Fruit fly (Drosophila melanogaster) whole organism, prepupa: ENCODE measurements around the gene MED10.

ENCODE experiments used
- CG10669 ChIP-seq: fragments of 200-800 bp; sonication (Bioruptor generic); optimal IDR thresholded peaks from 3 replicates; lab custom pipeline; 2018; ENCODE audit warnings: missing biosample characterization, mild to moderate bottlenecking, missing genetic modification characterization, moderate library complexity
- CG11762 ChIP-seq: fragments of 200-800 bp; sonication (Bioruptor generic); optimal IDR thresholded peaks from 3 replicates; lab custom pipeline; 2016; ENCODE audit warnings: missing biosample characterization, missing genetic modification characterization; ENCODE audit not compliant: insufficient read depth
- CG11902 ChIP-seq: fragments of 200-800 bp; sonication (Bioruptor generic); optimal IDR thresholded peaks from 3 replicates; lab custom pipeline; 2016; ENCODE audit warnings: missing biosample characterization, missing genetic modification characterization
- CG15336 ChIP-seq: fragments of 200-800 bp; sonication (Bioruptor generic); IDR thresholded peaks from 2 replicates; pipeline ENCODE4 v1.3.6; 2022; ENCODE audit warnings: missing biosample characterization, missing genetic modification characterization
- CG3032 ChIP-seq: fragments of 200-800 bp; optimal IDR thresholded peaks from 2 replicates; lab custom pipeline; 2019; ENCODE audit warnings: missing biosample characterization, mild to moderate bottlenecking, missing genetic modification characterization, moderate library complexity
- CG32006 ChIP-seq: fragments of 200-800 bp; sonication (Bioruptor generic); optimal IDR thresholded peaks from 3 replicates; lab custom pipeline; 2017; ENCODE audit warnings: missing biosample characterization, mild to moderate bottlenecking, missing genetic modification characterization
- CG3919 ChIP-seq: fragments of 200-800 bp; sonication (Bioruptor generic); optimal IDR thresholded peaks from 3 replicates; lab custom pipeline; 2016; ENCODE audit warnings: missing biosample characterization, missing genetic modification characterization
- CG4318 ChIP-seq: fragments of 200-800 bp; sonication (Bioruptor generic); optimal IDR thresholded peaks from 3 replicates; lab custom pipeline; 2017; ENCODE audit warnings: missing biosample characterization, mild to moderate bottlenecking, missing genetic modification characterization
- CG6792 ChIP-seq: fragments of 200-800 bp; sonication (Bioruptor generic); optimal IDR thresholded peaks from 3 replicates; lab custom pipeline; 2016; ENCODE audit warnings: missing biosample characterization, missing genetic modification characterization
- CG6808 ChIP-seq: fragments of 200-800 bp; sonication (Bioruptor generic); optimal IDR thresholded peaks from 3 replicates; lab custom pipeline; 2017; ENCODE audit warnings: missing biosample characterization, missing genetic modification characterization, mild to moderate bottlenecking, moderate library complexity, missing genetic modification reagents
- CG7368 ChIP-seq: fragments of 200-800 bp; sonication (Bioruptor generic); optimal IDR thresholded peaks from 3 replicates; lab custom pipeline; 2016; ENCODE audit warnings: missing biosample characterization, missing genetic modification characterization
- CG8119 ChIP-seq: fragments of 200-800 bp; sonication (Bioruptor generic); IDR thresholded peaks from 3 replicates; pipeline ENCODE4 v1.3.6; 2022; ENCODE audit warnings: missing biosample characterization, missing genetic modification characterization
- CG8319 ChIP-seq: fragments of 200-800 bp; sonication (Bioruptor generic); optimal IDR thresholded peaks from 3 replicates; lab custom pipeline; 2016; ENCODE audit warnings: missing biosample characterization, missing genetic modification characterization
- CG8632 ChIP-seq: fragments of 200-800 bp; sonication (Bioruptor generic); optimal IDR thresholded peaks from 3 replicates; lab custom pipeline; 2016; ENCODE audit warnings: missing biosample characterization, missing genetic modification characterization
- CG9139 ChIP-seq: fragments of 200-800 bp; sonication (Bioruptor generic); optimal IDR thresholded peaks from 3 replicates; lab custom pipeline; 2017; ENCODE audit warnings: missing biosample characterization, mild to moderate bottlenecking, missing genetic modification characterization
- Eip75B ChIP-seq: fragments of 200-800 bp; sonication (Bioruptor generic); optimal IDR thresholded peaks from 3 replicates; lab custom pipeline; 2016; ENCODE audit warnings: missing biosample characterization, missing genetic modification characterization
- Eip78C ChIP-seq: fragments of 200-800 bp; sonication (Bioruptor generic); peaks from one replicate; lab custom pipeline; 2016; ENCODE audit warnings: missing biosample characterization, missing genetic modification characterization
- Ets96B ChIP-seq: fragments of 200-800 bp; optimal IDR thresholded peaks from 2 replicates; lab custom pipeline; 2019; ENCODE audit warnings: missing biosample characterization, mild to moderate bottlenecking, missing genetic modification characterization, moderate library complexity
- Gug ChIP-seq: fragments of 200-800 bp; sonication (Bioruptor generic); IDR thresholded peaks from 2 replicates; pipeline ENCODE4 v1.3.6; 2022; ENCODE audit warnings: missing biosample characterization, missing genetic modification characterization
- Hr38 ChIP-seq: sonication (Bioruptor generic); optimal IDR thresholded peaks from 2 replicates; lab custom pipeline; 2016; ENCODE audit warnings: missing biosample characterization, missing genetic modification characterization
- Hr39 ChIP-seq: fragments of 200-800 bp; sonication (Bioruptor generic); optimal IDR thresholded peaks from 2 replicates; lab custom pipeline; 2016; ENCODE audit warnings: missing biosample characterization, missing genetic modification characterization
- Hr4 ChIP-seq: fragments of 200-800 bp; sonication (Bioruptor generic); optimal IDR thresholded peaks from 3 replicates; lab custom pipeline; 2016; ENCODE audit warnings: missing biosample characterization, missing genetic modification characterization
- Lpt ChIP-seq: fragments of 200-800 bp; sonication (Bioruptor generic); optimal IDR thresholded peaks from 3 replicates; lab custom pipeline; 2016; ENCODE audit warnings: missing biosample characterization, missing genetic modification characterization
- Met ChIP-seq: fragments of 200-800 bp; sonication (Bioruptor generic); optimal IDR thresholded peaks from 3 replicates; lab custom pipeline; 2016; ENCODE audit warnings: missing biosample characterization, missing genetic modification characterization
- Smox ChIP-seq: fragments of 200-800 bp; sonication (Bioruptor generic); optimal IDR thresholded peaks from 3 replicates; lab custom pipeline; 2016; ENCODE audit warnings: missing biosample characterization, missing genetic modification characterization
- Sox102F ChIP-seq: fragments of 200-800 bp; sonication (Bioruptor generic); optimal IDR thresholded peaks from 2 replicates; lab custom pipeline; 2016; ENCODE audit warnings: missing biosample characterization, mild to moderate bottlenecking, missing genetic modification characterization
- Sox14 ChIP-seq: fragments of 200-800 bp; sonication (Bioruptor generic); optimal IDR thresholded peaks from 3 replicates; lab custom pipeline; 2016; ENCODE audit warnings: missing biosample characterization, missing genetic modification characterization
- achi ChIP-seq: fragments of 200-800 bp; sonication (Bioruptor generic); optimal IDR thresholded peaks from 3 replicates; lab custom pipeline; 2016; ENCODE audit warnings: missing biosample characterization, missing genetic modification characterization
- dac ChIP-seq: fragments of 200-800 bp; sonication (Bioruptor generic); optimal IDR thresholded peaks from 2 replicates; lab custom pipeline; 2017; ENCODE audit warnings: missing biosample characterization, mild to moderate bottlenecking, missing genetic modification characterization
- dsx ChIP-seq: fragments of 200-800 bp; optimal IDR thresholded peaks from 3 replicates; lab custom pipeline; 2019; ENCODE audit warnings: missing biosample characterization, mild to moderate bottlenecking, missing genetic modification characterization, moderate library complexity; ENCODE audit not compliant: poor library complexity, severe bottlenecking
- eg ChIP-seq: fragments of 200-800 bp; sonication (Bioruptor generic); IDR thresholded peaks from 3 replicates; pipeline ENCODE4 v1.3.6; 2022; ENCODE audit warnings: missing biosample characterization, missing genetic modification characterization
- esn ChIP-seq: fragments of 200-800 bp; sonication (Bioruptor generic); optimal IDR thresholded peaks from 2 replicates; lab custom pipeline; 2016; ENCODE audit warnings: missing biosample characterization, mild to moderate bottlenecking, missing genetic modification characterization, moderate library complexity
- fd59A ChIP-seq: fragments of 200-800 bp; sonication (Bioruptor generic); optimal IDR thresholded peaks from 2 replicates; lab custom pipeline; 2017; ENCODE audit warnings: missing biosample characterization, mild to moderate bottlenecking, missing genetic modification characterization, missing genetic modification reagents
- fd85E ChIP-seq: fragments of 200-800 bp; sonication (Bioruptor generic); optimal IDR thresholded peaks from 3 replicates; lab custom pipeline; 2016; ENCODE audit warnings: missing biosample characterization, missing genetic modification characterization
- fkh ChIP-seq: fragments of 200-800 bp; sonication (Bioruptor generic); optimal IDR thresholded peaks from 3 replicates; lab custom pipeline; 2017; ENCODE audit warnings: missing biosample characterization, mild to moderate bottlenecking, missing genetic modification characterization, moderate library complexity
- net ChIP-seq: fragments of 200-800 bp; sonication (Bioruptor generic); optimal IDR thresholded peaks from 3 replicates; lab custom pipeline; 2016; ENCODE audit warnings: missing biosample characterization, missing genetic modification characterization
- pdm3 ChIP-seq: fragments of 200-800 bp; sonication (Bioruptor generic); optimal IDR thresholded peaks from 3 replicates; lab custom pipeline; 2016; ENCODE audit warnings: missing biosample characterization, missing genetic modification characterization
- spab ChIP-seq: fragments of 200-800 bp; sonication (Bioruptor generic); optimal IDR thresholded peaks from 2 replicates; lab custom pipeline; 2017; ENCODE audit warnings: missing biosample characterization, mild to moderate bottlenecking, missing genetic modification characterization, missing genetic modification reagents
- ss ChIP-seq, 2 experiments: fragments of 200-800 bp; sonication (Bioruptor generic); optimal IDR thresholded peaks; 2 replicates in 1 of 2; 3 replicates in 1 of 2; lab custom pipeline; 2017 to 2018; ENCODE audit warnings: mild to moderate bottlenecking in 2 of 2, missing biosample characterization in 2 of 2, missing genetic modification characterization in 2 of 2, moderate library complexity in 1 of 2
- svp ChIP-seq: fragments of 200-800 bp; sonication (Bioruptor generic); peaks from one replicate; lab custom pipeline; 2016; ENCODE audit warnings: missing biosample characterization, missing genetic modification characterization
- topi ChIP-seq: fragments of 200-800 bp; sonication (Bioruptor generic); optimal IDR thresholded peaks from 3 replicates; lab custom pipeline; 2016; ENCODE audit warnings: missing biosample characterization, missing genetic modification characterization
- vri ChIP-seq: fragments of 200-800 bp; sonication (Bioruptor generic); optimal IDR thresholded peaks from 3 replicates; lab custom pipeline; 2016; ENCODE audit warnings: missing biosample characterization, mild to moderate bottlenecking, missing genetic modification characterization

The MED10 gene

DNA sequence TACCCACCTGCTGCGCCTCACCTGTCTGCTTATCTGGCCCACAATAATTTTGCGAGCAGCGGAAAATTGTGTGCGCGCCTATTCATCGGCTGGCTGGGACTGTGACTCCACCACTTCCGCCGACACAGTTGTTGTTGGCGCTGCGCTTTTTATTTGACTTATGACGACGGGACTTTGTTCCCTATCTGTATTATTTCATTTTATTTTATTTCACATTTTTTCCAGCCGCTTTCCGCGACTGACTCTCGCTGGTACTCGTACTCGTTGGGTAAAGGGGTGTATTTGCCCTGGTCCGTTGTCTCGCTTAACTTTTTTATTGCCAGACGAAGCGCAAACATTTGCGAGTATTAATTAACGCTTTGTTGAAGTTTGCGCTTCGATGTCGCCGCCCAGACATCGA lies 41.0 kb upstream of the MED10 start (continued):
- TF ChIP-seq CG9139 (peak; percentile 61), fd85E (GFP tag; lab: Kevin White, UChicago) (no peak), CG10669 (GFP tag; lab: Kevin White, UChicago) (peak; percentile 31), CG7368 (no peak), CG32006 (GFP tag; lab: Kevin White, UChicago) (no peak), eg (GFP tag; lab: Robert Waterston, UW) (peak; percentile 34; the same call in 1 of the 3 replicates), CG6808 (GFP tag; lab: Kevin White, UChicago) (peak; percentile 56), CG8632 (GFP tag; lab: Kevin White, UChicago) (no peak), Eip78C (GFP tag; lab: Kevin White, UChicago) (peak; percentile 85), CG11902 (no peak), CG3919 (peak; percentile 45), CG8319 (no peak), CG15336 (GFP tag; lab: Robert Waterston, UW) (no peak), CG11762 (GFP tag; lab: Kevin White, UChicago) (no peak), fd59A (GFP tag; lab: Kevin White, UChicago) (no peak), Gug (GFP tag; lab: Robert Waterston, UW) (no peak), topi (peak; percentile 15), Hr39 (GFP tag; lab: Kevin White, UChicago) (no peak), Met (GFP tag; lab: Kevin White, UChicago) (peak; percentile 20), CG6792 (GFP tag; lab: Kevin White, UChicago) (no peak)

DNA sequence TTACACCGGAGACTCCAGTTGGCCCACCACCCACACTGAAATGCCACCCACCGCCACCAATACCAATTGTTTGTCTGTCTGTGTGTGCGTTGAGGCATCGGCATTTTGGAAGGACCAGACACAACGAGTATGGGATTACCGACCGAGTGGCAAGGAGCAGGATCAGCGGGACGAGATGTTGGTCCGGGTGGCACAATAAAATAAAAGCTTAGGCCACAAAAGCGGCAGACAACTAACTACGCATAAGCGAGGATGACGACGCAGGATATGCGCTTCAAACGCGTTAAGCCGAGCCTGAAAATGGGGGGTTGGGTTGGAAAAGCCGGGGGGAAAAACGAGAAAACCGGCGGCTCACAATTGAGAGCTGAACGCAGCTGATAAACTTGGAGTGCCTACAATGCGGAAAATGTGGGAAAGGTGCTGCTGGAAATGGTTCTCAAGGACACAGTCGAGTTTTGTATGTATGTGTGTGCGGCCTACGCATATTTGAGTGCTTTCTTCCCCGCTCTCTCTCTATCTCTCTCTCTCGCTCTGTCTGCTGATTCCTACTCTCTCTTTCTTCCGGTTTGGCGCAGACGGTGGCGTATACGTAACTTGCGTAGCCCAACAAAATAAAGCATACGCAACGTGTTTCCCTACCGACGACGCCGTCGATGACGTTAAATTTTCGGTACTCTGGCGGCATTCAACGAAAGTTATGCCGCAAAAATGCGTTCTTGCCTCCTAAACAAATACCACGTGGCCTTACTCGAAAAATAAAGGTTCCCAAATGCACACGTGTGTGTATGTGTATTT lies 39.1 kb upstream of the MED10 start:
- no peak for TF ChIP-seq Sox102F (GFP tag; lab: Kevin White, UChicago)

DNA sequence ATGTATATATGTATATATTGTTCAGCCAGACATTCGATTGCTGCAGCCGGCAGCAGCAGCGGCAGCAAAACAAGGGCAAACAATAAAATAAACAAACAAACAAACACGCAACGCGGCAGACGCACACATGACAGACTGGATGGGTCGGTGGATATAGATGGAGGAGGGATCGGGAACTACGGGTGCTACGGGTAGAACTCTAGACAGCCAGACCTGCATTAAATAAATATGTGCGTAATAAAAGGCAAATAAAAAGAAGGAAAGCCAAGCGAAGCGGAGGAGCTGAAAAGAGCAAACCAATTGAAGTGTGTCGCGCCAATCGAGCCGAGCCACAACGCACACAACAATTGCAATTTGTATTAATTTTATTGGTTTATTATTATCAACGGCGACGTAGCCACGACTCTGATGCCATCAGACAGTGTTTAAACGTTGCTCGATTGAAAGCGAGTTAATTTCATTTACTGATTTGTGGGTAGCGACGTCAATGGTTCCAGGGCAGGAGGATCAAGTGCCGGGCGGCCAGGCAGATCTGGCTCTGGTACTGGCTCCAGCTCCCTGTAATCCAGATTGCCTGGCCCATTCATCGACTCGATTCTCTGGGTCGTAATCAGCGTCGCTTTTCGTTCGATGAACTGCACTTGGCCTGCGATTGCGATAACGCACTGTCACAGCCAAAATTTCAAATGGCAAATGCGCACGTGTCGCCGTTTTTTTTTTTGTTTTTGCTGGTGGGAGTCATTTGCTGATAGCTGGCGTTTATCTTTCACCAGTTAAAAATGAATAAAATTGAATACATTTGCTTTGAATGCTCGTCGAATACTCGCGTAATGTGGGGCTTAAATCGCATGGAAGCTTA lies 37.8 kb upstream of the MED10 start:
- peak; percentile 45; the same call in 1 of the 2 replicates for TF ChIP-seq CG15336 (GFP tag; lab: Robert Waterston, UW)
- peak; percentile 88 to 94 for TF ChIP-seq ss (GFP tag; optimal IDR thresholded peaks at IDR 0.05; lab: Kevin White, UChicago)
- TF ChIP-seq CG11902 = no peak
- peak; percentile 98 for TF ChIP-seq svp (GFP tag; lab: Kevin White, UChicago)
- TF ChIP-seq CG7368 = peak; percentile 67
- peak; percentile 75 for TF ChIP-seq Eip75B (GFP tag; lab: Kevin White, UChicago)
- peak; percentile 38 for TF ChIP-seq Met (GFP tag; lab: Kevin White, UChicago)
- peak; percentile 60 for TF ChIP-seq Lpt (GFP tag; lab: Kevin White, UChicago)
- no peak for TF ChIP-seq dac (GFP tag; lab: Kevin White, UChicago)
- peak; percentile 83 for TF ChIP-seq CG9139
- peak; percentile 77 for TF ChIP-seq net (GFP tag; lab: Kevin White, UChicago)
- TF ChIP-seq topi = peak; percentile 38
- peak; percentile 73 for TF ChIP-seq CG6808 (GFP tag; lab: Kevin White, UChicago)
- TF ChIP-seq spab (GFP tag; lab: Kevin White, UChicago) = peak; percentile 75
- TF ChIP-seq CG32006 (GFP tag; lab: Kevin White, UChicago) = peak; percentile 52
- TF ChIP-seq achi (GFP tag; lab: Kevin White, UChicago) = peak; percentile 67
- peak; percentile 22 for TF ChIP-seq CG11762 (GFP tag; lab: Kevin White, UChicago)
- TF ChIP-seq Sox14 (GFP tag; lab: Kevin White, UChicago) = peak; percentile 59
- peak; percentile 65 for TF ChIP-seq CG6792 (GFP tag; lab: Kevin White, UChicago)
- peak; percentile 82 for TF ChIP-seq dsx
- peak; percentile 22 for TF ChIP-seq Hr4 (GFP tag; lab: Kevin White, UChicago)
- TF ChIP-seq CG8119 = peak; percentile 53; the same call in 1 of the 3 replicates
- no peak for TF ChIP-seq CG4318
- peak; percentile 55 for TF ChIP-seq CG8319
- TF ChIP-seq fkh (GFP tag; lab: Kevin White, UChicago) = peak; percentile 53
- peak; percentile 65 for TF ChIP-seq Ets96B (tag; lab: Kevin White, UChicago)
- peak; percentile 60 for TF ChIP-seq esn (GFP tag; lab: Kevin White, UChicago)
- TF ChIP-seq Hr38 (GFP tag; lab: Kevin White, UChicago) = no peak
- TF ChIP-seq pdm3 (GFP tag; lab: Kevin White, UChicago) = peak; percentile 62
- peak; percentile 39 for TF ChIP-seq Smox (GFP tag; lab: Kevin White, UChicago)
- TF ChIP-seq vri (GFP tag; lab: Kevin White, UChicago) = peak; percentile 85
- TF ChIP-seq eg (GFP tag; lab: Robert Waterston, UW) = peak; percentile 62; the same call in 2 of the 3 replicates
- TF ChIP-seq CG3032 = peak; percentile 49
